Fruit fly (Drosophila melanogaster) whole organism, larva: ENCODE data around the gene CG7110.
"Not testable (repeated sequence)": the region's sequence is repeated elsewhere in the genome, so short reads cannot be mapped to it uniquely, and the experiment has no call there.

Experiments used
- noc ChIP-seq: fragments of 200-800 bp; sonication (Bioruptor generic); optimal IDR thresholded peaks from 3 replicates; lab custom pipeline; 2019; ENCODE audit warnings: missing biosample characterization, mild to moderate bottlenecking, missing genetic modification characterization, moderate library complexity

Gene CG7110

dm6 chr2L:13394903-13395302 is 3.9 kb upstream of the CG7110 start, which contains the start of gene RpL24:
TSS of gene RpL24 (minus strand) at chr2L:13395131.
- peak; percentile 83 for TF ChIP-seq noc (tag; lab: Kevin White, UChicago)

- TF ChIP-seq noc (tag; lab: Kevin White, UChicago), result no peak
Observed at dm6 chr2L:13396084-13396483, 2.7 kb upstream of the CG7110 start, which contains the start of gene CG16957. TSS of gene CG16957 (minus strand) at chr2L:13396184.

dm6 chr2L:13397393-13397792 is 1.4 kb upstream of the CG7110 start:
- TF ChIP-seq noc (tag; lab: Kevin White, UChicago), result no peak

dm6 chr2L:13399565-13399964 is 774 bp downstream of the CG7110 start:
- no peak for TF ChIP-seq noc (tag; lab: Kevin White, UChicago)

dm6 chr2L:13411566-13411965 is 12.8 kb downstream of the CG7110 start, which contains the start of gene Vm34Ca:
TSS of gene Vm34Ca (minus strand) at chr2L:13411631.
- no peak for TF ChIP-seq noc (tag; lab: Kevin White, UChicago)

- TF ChIP-seq noc (tag; lab: Kevin White, UChicago), result no peak
Observed at dm6 chr2L:13412219-13412618, 13.4 kb downstream of the CG7110 start, which contains the start of gene Flad2. TSS of gene Flad2 (plus strand) at chr2L:13412519.

- no peak for TF ChIP-seq noc (tag; lab: Kevin White, UChicago)
Observed at dm6 chr2L:13414525-13415481, 16.0 kb downstream of the CG7110 start, which contains the start of the genes CG16956, CG42784 and CG43850. TSS of gene CG16956 (minus strand) at chr2L:13414575. TSS of gene CG42784 (plus strand) at chr2L:13415431. TSS of gene CG43850 (plus strand) at chr2L:13415431.

dm6 chr2L:13430919-13431502 is 32.2 kb downstream of the CG7110 start:
- no peak for TF ChIP-seq noc (tag; lab: Kevin White, UChicago)

- peak; percentile 93 for TF ChIP-seq noc (tag; lab: Kevin White, UChicago)
Observed at dm6 chr2L:13434795-13435634, 36.2 kb downstream of the CG7110 start, which contains the start of gene Tehao. TSS of gene Tehao (plus strand) at chr2L:13435622.

- TF ChIP-seq noc (tag; lab: Kevin White, UChicago), result peak; percentile 39
Observed at dm6 chr2L:13436791-13437190, 38.0 kb downstream of the CG7110 start.

- TF ChIP-seq noc (tag; lab: Kevin White, UChicago), result no peak
Observed at dm6 chr2L:13445249-13445846, 46.6 kb downstream of the CG7110 start, which contains the start of gene Hacd2. TSS of gene Hacd2 (minus strand) at chr2L:13445651.

dm6 chr2L:13449397-13449796 is 50.6 kb downstream of the CG7110 start, which contains the start of gene Hsp60D:
TSS of gene Hsp60D (minus strand) at chr2L:13449497.
- not testable (repeated sequence) for TF ChIP-seq noc (tag; lab: Kevin White, UChicago)

- TF ChIP-seq noc (tag; lab: Kevin White, UChicago), result no peak
Observed at dm6 chr2L:13457037-13457547, 58.3 kb downstream of the CG7110 start, which contains the start of gene CG42809. TSS of gene CG42809 (plus strand) at chr2L:13457497.
